Worm (Caenorhabditis elegans) whole organism, L1 larva: ENCODE data around the gene best-1.
A peak's percentile ranks its signal among the peaks of the same experiment; 100 is the strongest.

Experiments
- C04F5.9 ChIP-seq: sonication (generic microtip); optimal IDR thresholded peaks from 2 replicates; lab custom pipeline; 2016; ENCODE audit warnings: missing genetic modification characterization, missing compliant biosample characterization
- C34B4.2 ChIP-seq: sonication (generic microtip); optimal IDR thresholded peaks from 2 replicates; lab custom pipeline; 2017; ENCODE audit warnings: mild to moderate bottlenecking, missing genetic modification characterization, missing compliant biosample characterization
- F16B12.6 ChIP-seq: fragments of 150-350 bp; optimal IDR thresholded peaks from 2 replicates; lab custom pipeline; 2014; ENCODE audit warnings: missing biosample characterization, missing genetic modification characterization
- Y116A8C.19 ChIP-seq: sonication (generic microtip); optimal IDR thresholded peaks from 2 replicates; lab custom pipeline; 2016; ENCODE audit warnings: missing compliant biosample characterization, missing genetic modification characterization, borderline replicate concordance
- aly-2 ChIP-seq: fragments of 150-350 bp; optimal IDR thresholded peaks from 2 replicates; lab custom pipeline; 2014; ENCODE audit warnings: missing biosample characterization, missing genetic modification characterization
- ama-1 ChIP-seq: fragments of 150-350 bp; optimal IDR thresholded peaks from 2 replicates; lab custom pipeline; 2014
- blmp-1 ChIP-seq: fragments of 150-350 bp; optimal IDR thresholded peaks from 2 replicates; lab custom pipeline; 2014; ENCODE audit warnings: missing biosample characterization, missing genetic modification characterization
- ceh-63 ChIP-seq: fragments of 200-800 bp; sonication (Bioruptor generic); optimal IDR thresholded peaks from 2 replicates; lab custom pipeline; 2018; ENCODE audit warnings: mild to moderate bottlenecking, missing genetic modification characterization, missing compliant biosample characterization
- ceh-82 ChIP-seq, 3 experiments: fragments of 150-350 bp in 1 of 3; sonication (generic microtip) in 2 of 3; optimal IDR thresholded peaks; 2 replicates each; lab custom pipeline; 2014 to 2017; ENCODE audit warnings: missing biosample characterization in 3 of 3, missing genetic modification characterization in 3 of 3
- ceh-90 ChIP-seq: sonication (generic microtip); optimal IDR thresholded peaks from 2 replicates; lab custom pipeline; 2016; ENCODE audit warnings: missing genetic modification characterization, missing compliant biosample characterization
- ces-1 ChIP-seq: fragments of 150-350 bp; optimal IDR thresholded peaks from 2 replicates; lab custom pipeline; 2014; ENCODE audit warnings: missing biosample characterization, missing genetic modification reagents, missing genetic modification characterization
- dsc-1 ChIP-seq: sonication (generic microtip); optimal IDR thresholded peaks from 2 replicates; lab custom pipeline; 2016; ENCODE audit warnings: mild to moderate bottlenecking, missing genetic modification characterization, missing compliant biosample characterization
- egl-27 ChIP-seq, 2 experiments: fragments of 150-350 bp in 1 of 2; sonication (generic microtip); optimal IDR thresholded peaks; 3 replicates each; lab custom pipeline; 2017 to 2018; ENCODE audit warnings: missing biosample characterization in 2 of 2, missing genetic modification characterization in 2 of 2, missing genetic modification reagents in 2 of 2
- elt-2 ChIP-seq: sonication (generic microtip); optimal IDR thresholded peaks from 2 replicates; lab custom pipeline; 2016; ENCODE audit warnings: missing genetic modification characterization, mild to moderate bottlenecking, inconsistent platforms, missing compliant biosample characterization, missing genetic modification reagents
- elt-3 ChIP-seq, 6 experiments: fragments of 150-350 bp in 1 of 6; sonication (generic microtip); optimal IDR thresholded peaks; 2 replicates each; lab custom pipeline; 2017 to 2018; ENCODE audit warnings: missing biosample characterization in 6 of 6, missing genetic modification characterization in 6 of 6, inconsistent platforms in 1 of 6
- ets-5 ChIP-seq: fragments of 200-800 bp; sonication (Bioruptor generic); IDR thresholded peaks from 2 replicates; pipeline ENCODE4 v1.3.6; 2022; ENCODE audit warnings: missing genetic modification characterization, missing compliant biosample characterization
- fkh-4 ChIP-seq: sonication (generic microtip); optimal IDR thresholded peaks from 2 replicates; lab custom pipeline; 2016; ENCODE audit warnings: missing compliant biosample characterization, missing genetic modification characterization, borderline replicate concordance
- fkh-8 ChIP-seq: sonication (generic microtip); optimal IDR thresholded peaks from 2 replicates; lab custom pipeline; 2016; ENCODE audit warnings: mild to moderate bottlenecking, missing genetic modification characterization, missing compliant biosample characterization
- fos-1 ChIP-seq: fragments of 150-350 bp; optimal IDR thresholded peaks from 2 replicates; lab custom pipeline; 2014; ENCODE audit warnings: missing biosample characterization, missing genetic modification characterization
- grh-1 ChIP-seq: fragments of 200-800 bp; sonication (Bioruptor generic); IDR thresholded peaks from 2 replicates; pipeline ENCODE4 v1.3.6; 2022; ENCODE audit warnings: missing genetic modification reagents, missing genetic modification characterization, missing compliant biosample characterization
- hlh-17 ChIP-seq: fragments of 200-800 bp; sonication (Bioruptor generic); optimal IDR thresholded peaks from 2 replicates; lab custom pipeline; 2018; ENCODE audit warnings: missing genetic modification characterization, mild to moderate bottlenecking, missing compliant biosample characterization, moderate library complexity, borderline replicate concordance
- hlh-4 ChIP-seq: sonication (generic microtip); optimal IDR thresholded peaks from 2 replicates; lab custom pipeline; 2016; ENCODE audit warnings: mild to moderate bottlenecking, missing genetic modification characterization, missing compliant biosample characterization
- hpl-2 ChIP-seq: fragments of 150-350 bp; optimal IDR thresholded peaks from 2 replicates; lab custom pipeline; 2014; ENCODE audit warnings: missing biosample characterization, missing genetic modification reagents, missing genetic modification characterization
- irx-1 ChIP-seq: sonication (generic microtip); optimal IDR thresholded peaks from 2 replicates; lab custom pipeline; 2016; ENCODE audit warnings: missing genetic modification characterization, missing compliant biosample characterization
- jun-1 ChIP-seq: fragments of 150-350 bp; optimal IDR thresholded peaks from 2 replicates; lab custom pipeline; 2014; ENCODE audit warnings: missing biosample characterization, missing genetic modification reagents, missing genetic modification characterization
- lin-13 ChIP-seq: fragments of 150-350 bp; optimal IDR thresholded peaks from 2 replicates; lab custom pipeline; 2014; ENCODE audit warnings: missing biosample characterization, missing genetic modification reagents, missing genetic modification characterization
- lin-14 ChIP-seq: fragments of 200-800 bp; sonication (Bioruptor generic); optimal IDR thresholded peaks from 2 replicates; lab custom pipeline; 2018; ENCODE audit warnings: mild to moderate bottlenecking, missing genetic modification characterization, moderate library complexity, missing compliant biosample characterization
- lin-35 ChIP-seq, 2 experiments: fragments of 150-350 bp; optimal IDR thresholded peaks; 2 replicates each; lab custom pipeline; 2014; ENCODE audit warnings: missing biosample characterization in 2 of 2, missing genetic modification characterization in 2 of 2, missing genetic modification reagents in 2 of 2
- lin-39 ChIP-seq: fragments of 150-350 bp; optimal IDR thresholded peaks from 2 replicates; lab custom pipeline; 2014; ENCODE audit warnings: missing biosample characterization, missing genetic modification reagents, missing genetic modification characterization
- lir-3 ChIP-seq: sonication (generic microtip); optimal IDR thresholded peaks from 2 replicates; lab custom pipeline; 2016; ENCODE audit warnings: mild to moderate bottlenecking, missing genetic modification characterization, moderate library complexity, missing compliant biosample characterization; ENCODE audit not compliant: poor library complexity
- mab-9 ChIP-seq: fragments of 200-800 bp; sonication (Bioruptor generic); IDR thresholded peaks from 2 replicates; pipeline ENCODE4 v1.3.6; 2022; ENCODE audit warnings: missing genetic modification reagents, missing genetic modification characterization, missing compliant biosample characterization
- mdl-1 ChIP-seq, 2 experiments: fragments of 150-350 bp; optimal IDR thresholded peaks; 2 replicates each; lab custom pipeline; 2014 to 2017; ENCODE audit warnings: missing biosample characterization in 2 of 2, missing genetic modification characterization in 2 of 2, inconsistent platforms in 1 of 2
- mef-2 ChIP-seq: fragments of 150-350 bp; optimal IDR thresholded peaks from 2 replicates; lab custom pipeline; 2014; ENCODE audit warnings: missing biosample characterization, missing genetic modification characterization
- mep-1 ChIP-seq: fragments of 150-350 bp; optimal IDR thresholded peaks from 2 replicates; lab custom pipeline; 2014; ENCODE audit warnings: missing biosample characterization, missing genetic modification characterization
- nhr-12 ChIP-seq: sonication (generic microtip); optimal IDR thresholded peaks from 2 replicates; lab custom pipeline; 2017; ENCODE audit warnings: missing biosample characterization, missing genetic modification characterization
- nhr-19 ChIP-seq: fragments of 200-800 bp; sonication (Bioruptor generic); conservative IDR thresholded peaks from 2 replicates; pipeline ENCODE4 v1.3.6; 2022; ENCODE audit warnings: missing genetic modification characterization, missing compliant biosample characterization
- nhr-20 ChIP-seq: sonication (generic microtip); optimal IDR thresholded peaks from 2 replicates; lab custom pipeline; 2016; ENCODE audit warnings: mild to moderate bottlenecking, missing genetic modification characterization, missing compliant biosample characterization
- nhr-237 ChIP-seq: fragments of 150-350 bp; optimal IDR thresholded peaks from 2 replicates; lab custom pipeline; 2014; ENCODE audit warnings: missing biosample characterization, missing genetic modification characterization
- nhr-71 ChIP-seq: sonication (generic microtip); optimal IDR thresholded peaks from 2 replicates; lab custom pipeline; 2016; ENCODE audit warnings: mild to moderate bottlenecking, missing genetic modification characterization, moderate library complexity, missing compliant biosample characterization
- nhr-85 ChIP-seq: sonication (generic microtip); peaks from one replicate; lab custom pipeline; 2016; ENCODE audit warnings: missing genetic modification characterization, inconsistent platforms, missing compliant biosample characterization
- nhr-90 ChIP-seq: sonication (generic microtip); optimal IDR thresholded peaks from 2 replicates; lab custom pipeline; 2016; ENCODE audit warnings: mild to moderate bottlenecking, missing genetic modification characterization, missing compliant biosample characterization; ENCODE audit not compliant: poor library complexity
- pag-3 ChIP-seq: sonication (generic microtip); optimal IDR thresholded peaks from 2 replicates; lab custom pipeline; 2017; ENCODE audit warnings: missing genetic modification characterization, mild to moderate bottlenecking, missing compliant biosample characterization, antibody characterized with exemption, borderline replicate concordance; ENCODE audit not compliant: insufficient read depth
- pax-3 ChIP-seq: fragments of 200-800 bp; sonication (Bioruptor generic); optimal IDR thresholded peaks from 2 replicates; lab custom pipeline; 2018; ENCODE audit warnings: mild to moderate bottlenecking, missing genetic modification characterization, moderate library complexity, missing compliant biosample characterization
- snu-23 ChIP-seq: sonication (generic microtip); optimal IDR thresholded peaks from 2 replicates; lab custom pipeline; 2016; ENCODE audit warnings: missing genetic modification characterization, missing compliant biosample characterization
- sox-4 ChIP-seq: sonication (generic microtip); optimal IDR thresholded peaks from 2 replicates; lab custom pipeline; 2016; ENCODE audit warnings: missing genetic modification characterization, missing compliant biosample characterization
- sptf-1 ChIP-seq: fragments of 150-350 bp; optimal IDR thresholded peaks from 2 replicates; lab custom pipeline; 2014; ENCODE audit warnings: missing biosample characterization, missing genetic modification characterization
- tbx-2 ChIP-seq: sonication (generic microtip); optimal IDR thresholded peaks from 2 replicates; lab custom pipeline; 2016; ENCODE audit warnings: missing genetic modification characterization, missing compliant biosample characterization
- tlp-1 ChIP-seq: fragments of 150-350 bp; optimal IDR thresholded peaks from 2 replicates; lab custom pipeline; 2014; ENCODE audit warnings: missing biosample characterization, missing genetic modification characterization
- unc-130 ChIP-seq: fragments of 150-350 bp; optimal IDR thresholded peaks from 2 replicates; lab custom pipeline; 2017; ENCODE audit warnings: missing biosample characterization, missing genetic modification characterization, inconsistent platforms
- unc-62 ChIP-seq: fragments of 150-350 bp; optimal IDR thresholded peaks from 2 replicates; lab custom pipeline; 2014; ENCODE audit warnings: missing biosample characterization, missing genetic modification reagents, missing genetic modification characterization
- unc-86 ChIP-seq: sonication (generic microtip); optimal IDR thresholded peaks from 2 replicates; lab custom pipeline; 2016; ENCODE audit warnings: missing genetic modification characterization, missing compliant biosample characterization
- vab-15 ChIP-seq: sonication (generic microtip); optimal IDR thresholded peaks from 2 replicates; lab custom pipeline; 2017; ENCODE audit warnings: missing genotype, mild to moderate bottlenecking, missing genetic modification characterization, missing compliant biosample characterization
- zag-1 ChIP-seq: fragments of 150-350 bp; optimal IDR thresholded peaks from 2 replicates; lab custom pipeline; 2014; ENCODE audit warnings: missing biosample characterization, missing genetic modification characterization

best-1 gene

DNA sequence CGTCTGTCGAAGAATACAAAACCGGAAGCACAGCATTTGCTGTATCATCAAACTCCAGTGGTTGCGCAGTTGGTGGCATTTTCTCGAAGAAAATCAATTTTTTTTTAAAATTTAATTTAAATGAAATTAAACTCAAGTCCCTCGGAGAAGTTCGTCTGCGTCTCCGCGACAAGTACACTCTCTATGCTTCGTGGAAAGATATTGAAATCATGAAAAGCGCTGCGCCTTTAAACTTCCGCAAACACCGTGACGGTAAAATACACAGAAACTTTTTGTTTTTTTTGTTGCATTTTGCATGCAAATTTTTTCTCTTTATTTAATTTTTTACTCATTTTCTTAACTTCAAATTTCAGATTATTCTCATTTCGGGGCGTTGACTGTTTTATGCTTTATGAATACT, 10.9 kb downstream of the best-1 start, which contains the start of the genes dli-1, tin-9.2 and exos-4.1 (continued):
- TF ChIP-seq pag-3 (no peak), ets-5 (GFP tag; lab: Robert Waterston, UW) (no peak), tlp-1 (tag; lab: Kevin White, UChicago) (no peak), lir-3 (tag; lab: Kevin White, UChicago) (peak; percentile 46), ceh-63 (no peak), mep-1 (tag; lab: Kevin White, UChicago) (peak; percentile 95), nhr-20 (tag; lab: Kevin White, UChicago) (peak; percentile 73), elt-2 (tag; lab: Kevin White, UChicago) (no peak), lin-14 (GFP tag; lab: Kevin White, UChicago) (no peak), snu-23 (peak; percentile 86), nhr-237 (no peak), nhr-90 (tag; lab: Kevin White, UChicago) (peak; percentile 63), Y116A8C.19 (tag; lab: Kevin White, UChicago) (no peak), lin-13 (peak; percentile 25), elt-3 (tag; optimal IDR thresholded peaks at IDR 0.05; lab: Kevin White, UChicago) (peak in 1 of 6 experiments; percentile 39), C04F5.9 (peak; percentile 50), hpl-2 (GFP tag; lab: Kevin White, UChicago) (no peak), unc-86 (tag; lab: Kevin White, UChicago) (peak; percentile 69), ama-1 (lab: Kevin White, UChicago) (peak; percentile 16), hlh-17 (no peak), fkh-4 (no peak), blmp-1 (tag; lab: Kevin White, UChicago) (peak; percentile 62), sox-4 (tag; lab: Kevin White, UChicago) (no peak), ces-1 (no peak), ceh-82 (tag; optimal IDR thresholded peaks at IDR 0.05; lab: Kevin White, UChicago) (peak; percentile 41 to 62 (median 62)), zag-1 (tag; lab: Kevin White, UChicago) (no peak), mdl-1 (tag; optimal IDR thresholded peaks at IDR 0.05; lab: Kevin White, UChicago) (peak in 1 of 2 experiments; percentile 49), lin-35 (GFP tag; optimal IDR thresholded peaks at IDR 0.05; lab: Kevin White, UChicago) (peak; percentile 80 to 82), nhr-85 (tag; lab: Kevin White, UChicago) (peak; percentile 83), mef-2 (tag; lab: Kevin White, UChicago) (no peak), ceh-90 (tag; lab: Kevin White, UChicago) (no peak), sptf-1 (tag; lab: Kevin White, UChicago) (no peak), lin-39 (tag; lab: Kevin White, UChicago) (peak; percentile 73), pax-3 (tag; lab: Kevin White, UChicago) (no peak), irx-1 (tag; lab: Kevin White, UChicago) (peak; percentile 51), vab-15 (no peak), nhr-12 (tag; lab: Kevin White, UChicago) (no peak), dsc-1 (tag; lab: Kevin White, UChicago) (peak; percentile 74), egl-27 (tag; optimal IDR thresholded peaks at IDR 0.05; lab: Kevin White, UChicago) (no peak), fkh-8 (tag; lab: Kevin White, UChicago) (peak; percentile 50), mab-9 (GFP tag; lab: Robert Waterston, UW) (peak; percentile 10; the same call in 1 of the 2 replicates), unc-130 (tag; lab: Kevin White, UChicago) (no peak), jun-1 (tag; lab: Kevin White, UChicago) (peak; percentile 14), hlh-4 (no peak), grh-1 (GFP tag; lab: Robert Waterston, UW) (peak; percentile 13; the same call in 1 of the 2 replicates), nhr-71 (peak; percentile 88), aly-2 (tag; lab: Kevin White, UChicago) (no peak), fos-1 (tag; lab: Kevin White, UChicago) (peak; percentile 33), nhr-19 (GFP tag; lab: Robert Waterston, UW) (peak; percentile 76), tbx-2 (tag; lab: Kevin White, UChicago) (peak; percentile 81), F16B12.6 (tag; lab: Kevin White, UChicago) (peak; percentile 94), unc-62 (GFP tag; lab: Kevin White, UChicago) (no peak), C34B4.2 (tag; lab: Kevin White, UChicago) (no peak)
